Worm (Caenorhabditis elegans): Measurements from ENCODE around the gene nas-24.

DNA sequence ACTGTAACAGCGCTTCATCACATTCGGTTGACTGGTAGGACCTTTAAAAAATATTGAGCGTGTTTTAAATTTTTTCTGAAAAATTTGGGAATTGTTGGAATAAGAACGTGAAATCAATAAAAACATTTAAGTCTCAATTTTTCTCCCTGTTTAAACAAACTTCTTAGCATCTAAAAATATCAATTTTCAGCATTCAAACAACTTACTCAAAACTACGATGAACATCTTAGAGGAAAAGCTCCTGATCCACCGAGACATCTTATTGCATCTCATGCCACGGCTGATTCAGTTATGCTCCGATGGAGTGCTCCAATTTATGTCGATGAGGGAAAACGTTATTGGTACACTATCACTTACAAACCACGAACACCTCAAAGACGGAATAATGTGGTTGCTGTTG lies 30.0 kb downstream of the nas-24 start:
- TF ChIP-seq nhr-11 (tag; optimal IDR thresholded peaks at IDR 0.05) (no peak), daf-16 (GFP tag; optimal IDR thresholded peaks at IDR 0.05) (no peak), daf-16 (tag; optimal IDR thresholded peaks at IDR 0.05) (no peak), ama-1 (optimal IDR thresholded peaks at IDR 0.05) (no peak), set-16 (GFP tag; IDR thresholded peaks at IDR 0.05) (no peak), unc-62 (GFP tag; optimal IDR thresholded peaks at IDR 0.05 in 1 of 2) (peak in 1 of 2 experiments; percentile 92), unc-62 (tag; optimal IDR thresholded peaks at IDR 0.05) (no peak), snpc-4 (tag; optimal IDR thresholded peaks at IDR 0.05) (no peak), nhr-237 (tag; optimal IDR thresholded peaks at IDR 0.05) (no peak)

Data from whole organism, L4 larva.